Fruit fly (Drosophila melanogaster) Kc167 (cell line): Measurements from ENCODE around the gene CG6574.

ENCODE experiments used
- Sin3A ChIP-seq: fragments of >200 bp; optimal IDR thresholded peaks from 2 replicates; lab custom pipeline; 2018; ENCODE audit warnings: missing external identifiers
- psq ChIP-seq: fragments of >200 bp; optimal IDR thresholded peaks from 2 replicates; lab custom pipeline; 2017; ENCODE audit warnings: missing external identifiers
- ttk ChIP-seq: sonication (Bioruptor generic); optimal IDR thresholded peaks from 2 replicates; lab custom pipeline; 2017; ENCODE audit warnings: missing external identifiers

dm6 chr3R:10884031-10884677 is 21.4 kb upstream of the CG6574 start:
- no peak for TF ChIP-seq ttk
- TF ChIP-seq psq (lab: Kevin White, UChicago), result no peak
- TF ChIP-seq Sin3A (lab: Kevin White, UChicago), result no peak
